Worm (Caenorhabditis elegans) whole organism, L4 larva: ENCODE results near the gene R05A10.1.

Experiments
- T26A8.4 ChIP-seq: fragments of 200-800 bp; sonication (Bioruptor generic); IDR thresholded peaks from 2 replicates; pipeline ENCODE4 v1.3.6; 2022; ENCODE audit warnings: missing genetic modification characterization, missing compliant biosample characterization
- pqm-1 ChIP-seq: sonication (generic microtip); optimal IDR thresholded peaks from 2 replicates; lab custom pipeline; 2017; ENCODE audit warnings: missing biosample characterization, missing genetic modification characterization
- ztf-11 ChIP-seq: fragments of 150-350 bp; optimal IDR thresholded peaks from 2 replicates; lab custom pipeline; 2014; ENCODE audit warnings: missing biosample characterization, missing genetic modification characterization

DNA sequence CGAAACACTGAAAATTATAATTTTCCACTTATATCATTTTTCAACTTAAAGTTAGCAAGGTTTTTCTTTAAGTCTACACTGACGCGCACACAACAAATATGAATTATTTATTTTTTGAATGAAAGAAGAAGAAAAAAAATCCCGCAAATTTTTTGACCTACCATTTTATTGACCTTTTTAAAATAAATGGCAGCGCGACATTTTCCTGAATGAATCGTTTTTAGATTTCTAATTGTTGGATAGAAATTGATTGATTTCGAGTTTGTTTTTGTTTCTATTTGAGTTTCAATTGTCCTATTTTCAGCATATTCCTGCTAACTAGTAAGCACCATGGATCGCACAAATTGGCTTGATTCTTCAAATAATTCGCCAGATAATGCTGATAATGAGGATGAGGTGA is 11.0 kb downstream of the R05A10.1 start, which contains the start of gene K01G12.3:
- no peak for TF ChIP-seq pqm-1 (tag; lab: Kevin White, UChicago)
- TF ChIP-seq T26A8.4 (GFP tag; lab: Robert Waterston, UW): no peak
- TF ChIP-seq ztf-11 (tag; lab: Kevin White, UChicago): no peak
